Worm (Caenorhabditis elegans) whole organism, late embryonic: ENCODE results near the gene Y57G11C.30.

Experiments
- C38D4.7 ChIP-seq: fragments of 200-800 bp; sonication (Bioruptor generic); optimal IDR thresholded peaks from 2 replicates; lab custom pipeline; 2018; ENCODE audit warnings: mild to moderate bottlenecking, missing genetic modification characterization, moderate library complexity, missing compliant biosample characterization
- T23F11.4 ChIP-seq: fragments of 200-800 bp; sonication (Bioruptor generic); optimal IDR thresholded peaks from 2 replicates; lab custom pipeline; 2018; ENCODE audit warnings: mild to moderate bottlenecking, missing genetic modification characterization, missing compliant biosample characterization
- ceh-19 ChIP-seq: fragments of 200-800 bp; sonication (Bioruptor generic); optimal IDR thresholded peaks from 2 replicates; lab custom pipeline; 2018; ENCODE audit warnings: mild to moderate bottlenecking, missing genetic modification characterization, missing compliant biosample characterization
- ceh-9 ChIP-seq: sonication (generic microtip); optimal IDR thresholded peaks from 2 replicates; lab custom pipeline; 2016; ENCODE audit warnings: mild to moderate bottlenecking, missing genetic modification characterization, inconsistent platforms, missing compliant biosample characterization
- fkh-10 ChIP-seq: fragments of 150-350 bp; optimal IDR thresholded peaks from 2 replicates; lab custom pipeline; 2014; ENCODE audit warnings: missing biosample characterization, missing genetic modification reagents, missing genetic modification characterization
- nfya-1 ChIP-seq: sonication (generic microtip); optimal IDR thresholded peaks from 2 replicates; lab custom pipeline; 2017; ENCODE audit warnings: missing genetic modification characterization, mild to moderate bottlenecking, missing compliant biosample characterization, antibody characterized with exemption, moderate library complexity
- nhr-11 ChIP-seq: fragments of 150-350 bp; optimal IDR thresholded peaks from 2 replicates; lab custom pipeline; 2014; ENCODE audit warnings: missing biosample characterization, missing genetic modification characterization
- pqm-1 ChIP-seq: sonication (generic microtip); optimal IDR thresholded peaks from 2 replicates; lab custom pipeline; 2016; ENCODE audit warnings: missing genetic modification characterization, missing compliant biosample characterization
- ref-2 ChIP-seq: sonication (generic microtip); optimal IDR thresholded peaks from 2 replicates; lab custom pipeline; 2016; ENCODE audit warnings: missing genetic modification characterization, missing compliant biosample characterization
- sox-2 ChIP-seq: fragments of 200-800 bp; sonication (Bioruptor generic); IDR thresholded peaks from 2 replicates; pipeline ENCODE4 v1.3.6; 2022; ENCODE audit warnings: missing genetic modification reagents, missing genetic modification characterization, missing compliant biosample characterization
- tbx-2 ChIP-seq: sonication (generic microtip); optimal IDR thresholded peaks from 2 replicates; lab custom pipeline; 2016; ENCODE audit warnings: missing genetic modification characterization, missing compliant biosample characterization
- unc-3 ChIP-seq, 2 experiments: fragments of 200-800 bp in 1 of 2; sonication (Bioruptor generic) in 1 of 2; sonication (generic microtip) in 1 of 2; conservative IDR thresholded peaks in 1 of 2; optimal IDR thresholded peaks in 1 of 2; 2 replicates each; pipeline versions ENCODE4 v1.3.6 to Lab custom; 2016 to 2022; ENCODE audit warnings: missing compliant biosample characterization in 2 of 2, missing genetic modification characterization in 2 of 2, missing genetic modification reagents in 1 of 2
- unc-42 ChIP-seq: sonication (generic microtip); optimal IDR thresholded peaks from 2 replicates; lab custom pipeline; 2016; ENCODE audit warnings: missing genotype, missing genetic modification characterization, missing compliant biosample characterization
- unc-55 ChIP-seq: sonication (generic microtip); optimal IDR thresholded peaks from 2 replicates; lab custom pipeline; 2017; ENCODE audit warnings: missing biosample characterization, missing genetic modification reagents, missing genetic modification characterization

ce11 chrIV:14985859-14986258 is 47.2 kb downstream of the Y57G11C.30 start:
- TF ChIP-seq tbx-2 (tag; lab: Kevin White, UChicago) (no peak), ceh-19 (GFP tag; lab: Kevin White, UChicago) (no peak), fkh-10 (GFP tag; lab: Kevin White, UChicago) (no peak), ref-2 (no peak), unc-55 (GFP tag; lab: Kevin White, UChicago) (no peak), unc-42 (tag; lab: Kevin White, UChicago) (no peak), ceh-9 (tag; lab: Kevin White, UChicago) (no peak), unc-3 (GFP tag; conservative IDR thresholded peaks at IDR 0.05; lab: Robert Waterston, UW) (no peak), unc-3 (tag; optimal IDR thresholded peaks at IDR 0.05; lab: Kevin White, UChicago) (no peak), T23F11.4 (no peak), pqm-1 (tag; lab: Kevin White, UChicago) (no peak), sox-2 (GFP tag; lab: Robert Waterston, UW) (no peak), C38D4.7 (no peak), nfya-1 (tag; lab: Kevin White, UChicago) (no peak), nhr-11 (tag; lab: Kevin White, UChicago) (no peak)
